Worm (Caenorhabditis elegans) whole organism, young adult: ENCODE measurements around the gene sams-1.

ENCODE experiments used
- B0035.1 ChIP-seq: sonication (generic microtip); optimal IDR thresholded peaks from 2 replicates; lab custom pipeline; 2016; ENCODE audit warnings: missing genetic modification characterization, mild to moderate bottlenecking, missing compliant biosample characterization, missing genotype, missing genetic modification reagents
- B0261.1 ChIP-seq: sonication (generic microtip); optimal IDR thresholded peaks from 2 replicates; lab custom pipeline; 2016; ENCODE audit warnings: mild to moderate bottlenecking, missing genetic modification characterization, moderate library complexity, missing compliant biosample characterization
- B0336.3 ChIP-seq: fragments of 200-800 bp; sonication (Bioruptor generic); IDR thresholded peaks from 2 replicates; pipeline ENCODE4 v1.3.6; 2022; ENCODE audit warnings: missing genetic modification characterization, missing compliant biosample characterization
- F10E7.11 ChIP-seq: sonication (generic microtip); optimal IDR thresholded peaks from 2 replicates; lab custom pipeline; 2017; ENCODE audit warnings: mild to moderate bottlenecking, missing genetic modification characterization, moderate library complexity, missing compliant biosample characterization
- F37B4.10 ChIP-seq: fragments of 200-800 bp; sonication (Bioruptor generic); IDR thresholded peaks from 2 replicates; pipeline ENCODE4 v1.3.6; 2022; ENCODE audit warnings: missing genetic modification characterization, missing compliant biosample characterization
- F49E8.2 ChIP-seq: sonication (generic microtip); optimal IDR thresholded peaks from 3 replicates; lab custom pipeline; 2017; ENCODE audit warnings: missing genetic modification characterization, mild to moderate bottlenecking, missing compliant biosample characterization, antibody characterized with exemption, moderate library complexity; ENCODE audit not compliant: insufficient read depth
- F52B5.7 ChIP-seq: sonication (generic microtip); optimal IDR thresholded peaks from 2 replicates; lab custom pipeline; 2016; ENCODE audit warnings: mild to moderate bottlenecking, missing genetic modification characterization, missing compliant biosample characterization
- F57A8.1 ChIP-seq: fragments of 200-800 bp; sonication (Bioruptor generic); optimal IDR thresholded peaks from 2 replicates; lab custom pipeline; 2018; ENCODE audit warnings: mild to moderate bottlenecking, missing genetic modification characterization, moderate library complexity, missing compliant biosample characterization
- F57C9.4 ChIP-seq: sonication (generic microtip); optimal IDR thresholded peaks from 2 replicates; lab custom pipeline; 2017; ENCODE audit warnings: mild to moderate bottlenecking, missing genetic modification characterization, missing compliant biosample characterization
- K11D2.4 ChIP-seq: fragments of 200-800 bp; sonication (Bioruptor generic); IDR thresholded peaks from 2 replicates; pipeline ENCODE4 v1.3.6; 2022; ENCODE audit warnings: missing genetic modification reagents, missing genetic modification characterization, missing compliant biosample characterization
- K12H6.12 ChIP-seq: fragments of 200-800 bp; sonication (Bioruptor generic); optimal IDR thresholded peaks from 2 replicates; lab custom pipeline; 2018; ENCODE audit warnings: mild to moderate bottlenecking, missing genetic modification characterization, missing compliant biosample characterization
- T07F8.4 ChIP-seq: sonication (generic microtip); optimal IDR thresholded peaks from 2 replicates; lab custom pipeline; 2016; ENCODE audit warnings: mild to moderate bottlenecking, missing genetic modification characterization, moderate library complexity, missing compliant biosample characterization
- T26A5.8 ChIP-seq: sonication (generic microtip); optimal IDR thresholded peaks from 2 replicates; lab custom pipeline; 2016; ENCODE audit warnings: missing genetic modification characterization, missing compliant biosample characterization
- Y53G8AR.9 ChIP-seq: fragments of 200-800 bp; sonication (Bioruptor generic); conservative IDR thresholded peaks from 2 replicates; pipeline ENCODE4 v1.3.6; 2022; ENCODE audit warnings: missing genetic modification reagents, missing genetic modification characterization, missing compliant biosample characterization
- Y79H2A.3 ChIP-seq: fragments of 200-800 bp; sonication (Bioruptor generic); conservative IDR thresholded peaks from 2 replicates; pipeline ENCODE4 v1.3.6; 2022; ENCODE audit warnings: missing genetic modification reagents, missing genetic modification characterization, missing compliant biosample characterization
- athp-1 ChIP-seq: sonication (generic microtip); optimal IDR thresholded peaks from 2 replicates; lab custom pipeline; 2017; ENCODE audit warnings: mild to moderate bottlenecking, missing genetic modification characterization, missing compliant biosample characterization
- attf-6 ChIP-seq: fragments of 200-800 bp; sonication (Bioruptor generic); IDR thresholded peaks from 2 replicates; pipeline ENCODE4 v1.3.6; 2022; ENCODE audit warnings: missing genetic modification reagents, missing genetic modification characterization, missing compliant biosample characterization
- bed-1 ChIP-seq: fragments of 200-800 bp; sonication (Bioruptor generic); IDR thresholded peaks from 2 replicates; pipeline ENCODE4 v1.3.6; 2022; ENCODE audit warnings: missing genetic modification reagents, missing genetic modification characterization, missing compliant biosample characterization
- ccch-3 ChIP-seq: fragments of 200-800 bp; sonication (Bioruptor generic); optimal IDR thresholded peaks from 2 replicates; lab custom pipeline; 2018; ENCODE audit warnings: mild to moderate bottlenecking, missing genetic modification characterization, missing compliant biosample characterization
- cebp-1 ChIP-seq, 2 experiments: fragments of 200-800 bp in 1 of 2; sonication (Bioruptor generic) in 1 of 2; sonication (generic microtip) in 1 of 2; IDR thresholded peaks in 1 of 2; optimal IDR thresholded peaks in 1 of 2; 2 replicates each; pipeline versions ENCODE4 v1.3.6 to Lab custom; 2017 to 2022; ENCODE audit warnings: missing compliant biosample characterization in 2 of 2, missing genetic modification characterization in 2 of 2, mild to moderate bottlenecking in 1 of 2, missing genetic modification reagents in 1 of 2, moderate library complexity in 1 of 2
- ceh-27 ChIP-seq: fragments of 200-800 bp; sonication (Bioruptor generic); optimal IDR thresholded peaks from 2 replicates; lab custom pipeline; 2018; ENCODE audit warnings: mild to moderate bottlenecking, missing genetic modification characterization, moderate library complexity, missing compliant biosample characterization
- ceh-91 ChIP-seq: fragments of 200-800 bp; sonication (Bioruptor generic); IDR thresholded peaks from 2 replicates; pipeline ENCODE4 v1.3.6; 2022; ENCODE audit warnings: missing genetic modification reagents, missing genetic modification characterization, missing compliant biosample characterization
- chd-7 ChIP-seq: sonication (generic microtip); optimal IDR thresholded peaks from 2 replicates; lab custom pipeline; 2016; ENCODE audit warnings: mild to moderate bottlenecking, missing genetic modification characterization, moderate library complexity, missing compliant biosample characterization
- dpff-1 ChIP-seq: sonication (generic microtip); optimal IDR thresholded peaks from 2 replicates; lab custom pipeline; 2017; ENCODE audit warnings: mild to moderate bottlenecking, missing genetic modification characterization, missing compliant biosample characterization
- efl-1 ChIP-seq: fragments of 150-350 bp; optimal IDR thresholded peaks from 2 replicates; lab custom pipeline; 2014; ENCODE audit warnings: missing biosample characterization, missing genetic modification reagents, missing genetic modification characterization
- ets-4 ChIP-seq: fragments of 200-800 bp; sonication (Bioruptor generic); optimal IDR thresholded peaks from 2 replicates; lab custom pipeline; 2018; ENCODE audit warnings: mild to moderate bottlenecking, missing genetic modification characterization, missing compliant biosample characterization
- hlh-12 ChIP-seq: sonication (generic microtip); optimal IDR thresholded peaks from 2 replicates; lab custom pipeline; 2016; ENCODE audit warnings: missing genetic modification characterization, missing compliant biosample characterization
- hlh-26 ChIP-seq: fragments of 200-800 bp; sonication (Bioruptor generic); conservative IDR thresholded peaks from 2 replicates; pipeline ENCODE4 v1.3.6; 2022; ENCODE audit warnings: missing genetic modification reagents, missing genetic modification characterization, missing compliant biosample characterization
- hmg-20 ChIP-seq: fragments of 200-800 bp; sonication (Bioruptor generic); IDR thresholded peaks from 2 replicates; pipeline ENCODE4 v1.3.6; 2022; ENCODE audit warnings: missing genetic modification reagents, missing genetic modification characterization, missing compliant biosample characterization
- hrde-1 ChIP-seq: sonication (generic microtip); optimal IDR thresholded peaks from 2 replicates; lab custom pipeline; 2016; ENCODE audit warnings: missing genetic modification characterization, mild to moderate bottlenecking, missing compliant biosample characterization, moderate library complexity, missing genotype, missing genetic modification reagents, borderline replicate concordance
- let-526 ChIP-seq: fragments of 200-800 bp; sonication (Bioruptor generic); IDR thresholded peaks from 2 replicates; pipeline ENCODE4 v1.3.6; 2022; ENCODE audit warnings: missing genetic modification reagents, missing genetic modification characterization, missing compliant biosample characterization
- let-607 ChIP-seq, 2 experiments: fragments of 200-800 bp in 1 of 2; sonication (Bioruptor generic) in 1 of 2; sonication (generic microtip) in 1 of 2; optimal IDR thresholded peaks; 2 replicates each; lab custom pipeline; 2016 to 2018; ENCODE audit warnings: mild to moderate bottlenecking in 2 of 2, missing compliant biosample characterization in 2 of 2, missing genetic modification characterization in 2 of 2, moderate library complexity in 2 of 2, missing genotype in 1 of 2
- lin-40 ChIP-seq: sonication (generic microtip); optimal IDR thresholded peaks from 2 replicates; lab custom pipeline; 2016; ENCODE audit warnings: missing genetic modification characterization, mild to moderate bottlenecking, missing compliant biosample characterization, missing genotype, missing genetic modification reagents
- lin-54 ChIP-seq: fragments of 200-800 bp; sonication (Bioruptor generic); optimal IDR thresholded peaks from 2 replicates; lab custom pipeline; 2018; ENCODE audit warnings: mild to moderate bottlenecking, missing genetic modification characterization, missing compliant biosample characterization
- madf-3 ChIP-seq: fragments of 200-800 bp; sonication (Bioruptor generic); IDR thresholded peaks from 2 replicates; pipeline ENCODE4 v1.3.6; 2022; ENCODE audit warnings: missing genetic modification reagents, missing genetic modification characterization, missing compliant biosample characterization
- mcd-1 ChIP-seq: fragments of 200-800 bp; sonication (Bioruptor generic); IDR thresholded peaks from 2 replicates; pipeline ENCODE4 v1.3.6; 2022; ENCODE audit warnings: missing genetic modification reagents, missing genetic modification characterization, missing compliant biosample characterization
- mxl-1 ChIP-seq: sonication (generic microtip); optimal IDR thresholded peaks from 2 replicates; lab custom pipeline; 2016; ENCODE audit warnings: missing genetic modification characterization, missing compliant biosample characterization
- nfya-1 ChIP-seq: sonication (generic microtip); optimal IDR thresholded peaks from 2 replicates; lab custom pipeline; 2017; ENCODE audit warnings: antibody characterized with exemption, missing compliant biosample characterization, missing genetic modification characterization, borderline replicate concordance; ENCODE audit not compliant: insufficient read depth
- rcor-1 ChIP-seq: fragments of 200-800 bp; sonication (Bioruptor generic); IDR thresholded peaks from 2 replicates; pipeline ENCODE4 v1.3.6; 2022; ENCODE audit warnings: missing genetic modification reagents, missing genetic modification characterization, missing compliant biosample characterization
- rpc-1 ChIP-seq, 2 experiments: fragments of 150-350 bp in 1 of 2; sonication (generic microtip) in 1 of 2; optimal IDR thresholded peaks; 2 replicates each; lab custom pipeline; 2014 to 2018; ENCODE audit warnings: missing biosample characterization in 1 of 2, missing genetic modification characterization in 1 of 2, missing genetic modification reagents in 1 of 2, missing genotype in 1 of 2
- sptf-2 ChIP-seq: fragments of 200-800 bp; sonication (Bioruptor generic); optimal IDR thresholded peaks from 2 replicates; lab custom pipeline; 2018; ENCODE audit warnings: mild to moderate bottlenecking, missing genetic modification characterization, missing compliant biosample characterization
- tlf-1 ChIP-seq: fragments of 200-800 bp; sonication (Bioruptor generic); optimal IDR thresholded peaks from 2 replicates; lab custom pipeline; 2018; ENCODE audit warnings: mild to moderate bottlenecking, missing genetic modification characterization, missing compliant biosample characterization
- unc-130 ChIP-seq: sonication (generic microtip); optimal IDR thresholded peaks from 2 replicates; lab custom pipeline; 2016; ENCODE audit warnings: missing genetic modification reagents, missing genetic modification characterization, missing compliant biosample characterization
- unc-62 ChIP-seq: fragments of 150-350 bp; optimal IDR thresholded peaks from 2 replicates; lab custom pipeline; 2014; ENCODE audit warnings: missing biosample characterization, missing genetic modification reagents, missing genetic modification characterization
- xnd-1 ChIP-seq: sonication (generic microtip); optimal IDR thresholded peaks from 2 replicates; lab custom pipeline; 2016; ENCODE audit warnings: missing genotype, missing genetic modification reagents, missing genetic modification characterization, missing compliant biosample characterization
- zfh-2 ChIP-seq: fragments of 200-800 bp; sonication (Bioruptor generic); conservative IDR thresholded peaks from 2 replicates; pipeline ENCODE4 v1.3.6; 2022; ENCODE audit warnings: missing genetic modification reagents, missing genetic modification characterization, missing compliant biosample characterization
- zim-3 ChIP-seq: sonication (generic microtip); optimal IDR thresholded peaks from 2 replicates; lab custom pipeline; 2017; ENCODE audit warnings: mild to moderate bottlenecking, missing genetic modification characterization, moderate library complexity, missing compliant biosample characterization
- ztf-25 ChIP-seq: fragments of 200-800 bp; sonication (Bioruptor generic); IDR thresholded peaks from 2 replicates; pipeline ENCODE4 v1.3.6; 2022; ENCODE audit warnings: missing genetic modification reagents, missing genetic modification characterization, missing compliant biosample characterization

Gene sams-1

DNA sequence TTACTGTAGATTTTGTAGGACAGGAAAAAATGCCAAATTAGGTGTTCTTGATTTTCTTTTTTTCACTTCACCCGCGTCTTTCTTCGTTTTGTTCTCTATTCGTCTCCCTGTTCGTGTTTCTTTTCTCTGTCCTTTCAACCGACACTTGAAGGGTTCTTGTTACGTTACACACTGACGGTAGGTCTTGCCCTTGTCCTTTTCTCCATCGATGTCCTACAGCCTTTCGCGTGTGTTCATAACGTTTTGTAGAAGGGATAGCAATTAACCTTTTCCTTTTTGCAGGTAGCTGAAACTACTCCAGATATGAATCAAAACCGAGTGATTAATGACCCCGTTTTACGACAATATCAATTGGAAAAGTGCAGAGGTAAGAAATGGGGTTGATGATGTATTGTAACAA, 41.6 kb upstream of the sams-1 start, which contains the start of gene F55G7.1:
F55G7.1 (plus strand) TSS at position 276 of the 400 bp plus-strand sequence.
- TF ChIP-seq F37B4.10 (no peak), xnd-1 (tag; lab: Kevin White, UChicago) (no peak), hmg-20 (GFP tag; lab: Robert Waterston, UW) (peak; percentile 18; the same call in 1 of the 2 replicates), F49E8.2 (no peak), mcd-1 (GFP tag; lab: Robert Waterston, UW) (no peak), Y79H2A.3 (GFP tag; lab: Robert Waterston, UW) (no peak), efl-1 (GFP tag; lab: Kevin White, UChicago) (no peak), B0261.1 (tag; lab: Kevin White, UChicago) (peak; percentile 28), zfh-2 (no peak), hrde-1 (tag; lab: Kevin White, UChicago) (no peak), let-607 (tag; optimal IDR thresholded peaks at IDR 0.05; lab: Kevin White, UChicago) (no peak), lin-40 (tag; lab: Kevin White, UChicago) (peak; percentile 83), sptf-2 (GFP tag; lab: Kevin White, UChicago) (no peak), F10E7.11 (no peak), ceh-27 (GFP tag; lab: Kevin White, UChicago) (peak; percentile 60), lin-54 (GFP tag; lab: Kevin White, UChicago) (no peak), attf-6 (GFP tag; lab: Robert Waterston, UW) (no peak), ztf-25 (GFP tag; lab: Robert Waterston, UW) (no peak), dpff-1 (no peak), K11D2.4 (GFP tag; lab: Robert Waterston, UW) (peak; percentile 56; the same call in 1 of the 2 replicates), hlh-12 (tag; lab: Kevin White, UChicago) (no peak), T07F8.4 (tag; lab: Kevin White, UChicago) (no peak), unc-62 (no peak), bed-1 (GFP tag; lab: Robert Waterston, UW) (no peak), chd-7 (no peak), ceh-91 (no peak), unc-130 (no peak), rpc-1 (optimal IDR thresholded peaks at IDR 0.05; lab: Kevin White, UChicago) (no peak), rpc-1 (tag; optimal IDR thresholded peaks at IDR 0.05; lab: Kevin White, UChicago) (no peak), cebp-1 (GFP tag; IDR thresholded peaks at IDR 0.05; lab: Robert Waterston, UW) (no peak), cebp-1 (tag; optimal IDR thresholded peaks at IDR 0.05; lab: Kevin White, UChicago) (no peak), athp-1 (no peak), hlh-26 (GFP tag; lab: Robert Waterston, UW) (no peak), F57C9.4 (tag; lab: Kevin White, UChicago) (no peak), F52B5.7 (tag; lab: Kevin White, UChicago) (no peak), K12H6.12 (tag; lab: Kevin White, UChicago) (no peak), T26A5.8 (tag; lab: Kevin White, UChicago) (no peak), B0336.3 (GFP tag; lab: Robert Waterston, UW) (no peak), tlf-1 (GFP tag; lab: Kevin White, UChicago) (no peak), B0035.1 (tag; lab: Kevin White, UChicago) (no peak), let-526 (no peak), rcor-1 (GFP tag; lab: Robert Waterston, UW) (no peak), mxl-1 (tag; lab: Kevin White, UChicago) (no peak), madf-3 (no peak), Y53G8AR.9 (GFP tag; lab: Robert Waterston, UW) (no peak; the same call in 1 of the 2 replicates), nfya-1 (tag; lab: Kevin White, UChicago) (no peak), ets-4 (no peak), zim-3 (tag; lab: Kevin White, UChicago) (no peak), F57A8.1 (GFP tag; lab: Kevin White, UChicago) (no peak), ccch-3 (GFP tag; lab: Kevin White, UChicago) (no peak)
